Worm (Caenorhabditis elegans) whole organism, L2 larva: ENCODE measurements around the gene F21C10.13.

ENCODE experiments used
- C34F6.9 ChIP-seq: fragments of 150-350 bp; optimal IDR thresholded peaks from 2 replicates; lab custom pipeline; 2014; ENCODE audit warnings: missing biosample characterization, missing genetic modification characterization
- ama-1 ChIP-seq: fragments of 150-350 bp; optimal IDR thresholded peaks from 2 replicates; lab custom pipeline; 2018; ENCODE audit warnings: inconsistent platforms
- blmp-1 ChIP-seq: sonication (generic microtip); optimal IDR thresholded peaks from 2 replicates; lab custom pipeline; 2017; ENCODE audit warnings: missing genetic modification characterization, mild to moderate bottlenecking, missing compliant biosample characterization, antibody characterized with exemption, moderate library complexity; ENCODE audit not compliant: insufficient read depth
- ceh-16 ChIP-seq: fragments of 150-350 bp; optimal IDR thresholded peaks from 2 replicates; lab custom pipeline; 2014; ENCODE audit warnings: missing biosample characterization, missing genetic modification characterization
- crh-2 ChIP-seq: sonication (generic microtip); optimal IDR thresholded peaks from 2 replicates; lab custom pipeline; 2017; ENCODE audit warnings: missing biosample characterization, missing genetic modification characterization
- egl-27 ChIP-seq: sonication (generic microtip); optimal IDR thresholded peaks from 3 replicates; lab custom pipeline; 2017; ENCODE audit warnings: missing biosample characterization, missing genetic modification reagents, missing genetic modification characterization
- elt-3 ChIP-seq: sonication (generic microtip); optimal IDR thresholded peaks from 2 replicates; lab custom pipeline; 2017; ENCODE audit warnings: missing biosample characterization, missing genetic modification characterization
- fos-1 ChIP-seq: fragments of 150-350 bp; optimal IDR thresholded peaks from 2 replicates; lab custom pipeline; 2014; ENCODE audit warnings: missing biosample characterization, missing genetic modification characterization
- gmeb-1 ChIP-seq: fragments of 150-350 bp; optimal IDR thresholded peaks from 2 replicates; lab custom pipeline; 2014; ENCODE audit warnings: missing biosample characterization, missing genetic modification characterization
- lin-11 ChIP-seq: fragments of 150-350 bp; sonication (generic microtip); optimal IDR thresholded peaks from 2 replicates; lab custom pipeline; 2014; ENCODE audit warnings: missing biosample characterization, missing genetic modification characterization, inconsistent platforms, mixed read lengths
- lin-13 ChIP-seq: fragments of 150-350 bp; optimal IDR thresholded peaks from 2 replicates; lab custom pipeline; 2014; ENCODE audit warnings: missing biosample characterization, missing genetic modification reagents, missing genetic modification characterization
- lin-39 ChIP-seq: fragments of 150-350 bp; optimal IDR thresholded peaks from 2 replicates; lab custom pipeline; 2014; ENCODE audit warnings: missing biosample characterization, missing genetic modification reagents, missing genetic modification characterization
- lsy-2 ChIP-seq, 2 experiments: fragments of 150-350 bp in 1 of 2; sonication (generic microtip) in 1 of 2; optimal IDR thresholded peaks; 2 replicates each; lab custom pipeline; 2014 to 2017; ENCODE audit warnings: missing biosample characterization in 2 of 2, missing genetic modification characterization in 2 of 2
- mab-5 ChIP-seq: fragments of 150-350 bp; optimal IDR thresholded peaks from 2 replicates; lab custom pipeline; 2014; ENCODE audit warnings: missing biosample characterization, missing genetic modification characterization
- nhr-10 ChIP-seq: sonication (generic microtip); optimal IDR thresholded peaks from 2 replicates; lab custom pipeline; 2017; ENCODE audit warnings: missing biosample characterization, missing genetic modification characterization
- nhr-12 ChIP-seq: fragments of 150-350 bp; optimal IDR thresholded peaks from 2 replicates; lab custom pipeline; 2014; ENCODE audit warnings: missing biosample characterization, missing genetic modification characterization
- nhr-129 ChIP-seq: fragments of 150-350 bp; optimal IDR thresholded peaks from 2 replicates; lab custom pipeline; 2014; ENCODE audit warnings: missing biosample characterization, missing genetic modification characterization
- nhr-21 ChIP-seq: fragments of 150-350 bp; optimal IDR thresholded peaks from 2 replicates; lab custom pipeline; 2014; ENCODE audit warnings: missing biosample characterization, missing genetic modification characterization
- nhr-237 ChIP-seq: fragments of 150-350 bp; optimal IDR thresholded peaks from 2 replicates; lab custom pipeline; 2014; ENCODE audit warnings: missing biosample characterization, missing genetic modification characterization
- nhr-25 ChIP-seq: fragments of 150-350 bp; sonication (generic microtip); optimal IDR thresholded peaks from 3 replicates; lab custom pipeline; 2014; ENCODE audit warnings: missing biosample characterization, missing genetic modification characterization
- nhr-6 ChIP-seq: fragments of 150-350 bp; optimal IDR thresholded peaks from 2 replicates; lab custom pipeline; 2014; ENCODE audit warnings: missing biosample characterization, missing genetic modification characterization
- sma-3 ChIP-seq: sonication (generic microtip); optimal IDR thresholded peaks from 2 replicates; lab custom pipeline; 2016; ENCODE audit warnings: missing genetic modification reagents, missing genetic modification characterization, missing compliant biosample characterization
- sma-9 ChIP-seq, 2 experiments: fragments of 150-350 bp in 1 of 2; sonication (generic microtip) in 1 of 2; optimal IDR thresholded peaks; 2 replicates each; lab custom pipeline; 2014 to 2016; ENCODE audit warnings: missing genetic modification characterization in 2 of 2, mild to moderate bottlenecking in 1 of 2, missing biosample characterization in 1 of 2, missing compliant biosample characterization in 1 of 2, missing genetic modification reagents in 1 of 2, moderate library complexity in 1 of 2
- snpc-4 ChIP-seq: fragments of 150-350 bp; optimal IDR thresholded peaks from 2 replicates; lab custom pipeline; 2014; ENCODE audit warnings: missing biosample characterization, missing genetic modification characterization
- unc-39 ChIP-seq: fragments of 150-350 bp; optimal IDR thresholded peaks from 2 replicates; lab custom pipeline; 2014; ENCODE audit warnings: missing biosample characterization, missing genetic modification characterization
- unc-55 ChIP-seq: fragments of 150-350 bp; sonication (generic microtip); optimal IDR thresholded peaks from 3 replicates; lab custom pipeline; 2014; ENCODE audit warnings: missing biosample characterization, missing genetic modification reagents, missing genetic modification characterization
- unc-62 ChIP-seq: fragments of 150-350 bp; optimal IDR thresholded peaks from 2 replicates; lab custom pipeline; 2014; ENCODE audit warnings: missing biosample characterization, missing genetic modification reagents, missing genetic modification characterization
- ztf-1 ChIP-seq: fragments of 200-800 bp; sonication (Bioruptor generic); conservative IDR thresholded peaks from 2 replicates; pipeline ENCODE4 v1.3.6; 2022; ENCODE audit warnings: missing genetic modification characterization, missing compliant biosample characterization
- ztf-11 ChIP-seq: sonication (generic microtip); optimal IDR thresholded peaks from 2 replicates; lab custom pipeline; 2017; ENCODE audit warnings: missing biosample characterization, missing genetic modification characterization
- ztf-4 ChIP-seq: fragments of 150-350 bp; optimal IDR thresholded peaks from 2 replicates; lab custom pipeline; 2014; ENCODE audit warnings: missing biosample characterization, missing genetic modification characterization

F21C10.13 gene

DNA sequence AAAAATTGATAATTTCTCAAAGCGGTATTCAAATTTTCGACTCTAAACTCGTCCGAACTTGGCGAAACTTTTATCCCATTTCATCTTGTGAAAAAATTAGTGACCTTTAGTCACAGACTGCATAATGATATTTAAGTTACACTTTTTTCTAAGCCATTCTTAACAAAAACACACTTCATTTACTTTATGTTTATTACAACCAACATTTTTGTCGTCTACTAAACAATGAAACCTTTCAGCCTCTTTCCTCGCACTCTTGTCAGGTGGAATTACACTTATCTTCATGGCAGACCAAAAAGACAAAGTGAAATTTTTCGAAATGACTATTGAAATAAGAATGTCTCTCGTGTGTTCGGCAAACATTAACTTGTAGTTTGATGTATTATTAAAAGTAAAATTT lies 41.8 kb downstream of the F21C10.13 start:
- TF ChIP-seq crh-2 (tag; lab: Kevin White, UChicago), result peak; percentile 23
- no peak for TF ChIP-seq ztf-1 (GFP tag; lab: Robert Waterston, UW)
- peak; percentile 93 for TF ChIP-seq ama-1 (lab: Kevin White, UChicago)
- TF ChIP-seq nhr-21 (tag; lab: Kevin White, UChicago), result peak; percentile 28
- TF ChIP-seq sma-3, result peak; percentile 14
- peak; percentile 0 for TF ChIP-seq blmp-1 (tag; lab: Kevin White, UChicago)
- TF ChIP-seq ztf-4, result peak; percentile 6
- peak; percentile 91 for TF ChIP-seq nhr-25
- peak; percentile 17 for TF ChIP-seq lin-13 (GFP tag; lab: Kevin White, UChicago)
- no peak for TF ChIP-seq elt-3 (tag; lab: Kevin White, UChicago)

DNA sequence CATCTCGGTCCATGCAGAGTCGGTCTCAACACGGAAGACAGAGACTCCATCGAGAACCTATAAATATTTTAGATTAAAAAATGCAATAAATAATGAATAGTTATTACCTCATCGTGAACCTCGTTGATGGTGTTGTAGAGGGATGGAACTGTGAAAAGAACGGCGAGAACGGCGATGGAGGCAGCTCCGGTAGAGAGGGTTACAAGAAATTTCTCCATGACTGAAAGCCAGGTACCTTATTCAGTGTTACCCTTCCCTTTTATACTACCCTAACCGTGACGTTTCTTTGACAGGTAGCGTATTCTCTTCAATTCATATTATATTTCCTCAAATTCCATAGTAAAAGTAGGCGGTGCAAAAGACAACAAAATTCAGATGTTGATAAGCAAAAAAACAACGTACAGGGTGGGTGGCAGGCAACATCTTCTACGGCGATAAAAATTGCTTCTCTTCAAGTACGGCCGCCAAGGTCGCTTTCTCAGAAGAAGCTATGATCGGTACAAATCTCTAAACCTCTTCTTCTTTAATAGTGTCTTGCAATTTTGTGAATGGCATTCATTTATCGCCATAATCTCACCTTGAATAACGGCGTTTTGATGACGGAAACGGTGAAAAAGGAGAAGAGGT lies 43.1 kb downstream of the F21C10.13 start, which contains the start of gene col-10:
col-10 (minus strand) TSS at position 235 of the 627 bp plus-strand sequence.
- TF ChIP-seq fos-1, result peak; percentile 3
- peak; percentile 47 for TF ChIP-seq crh-2 (tag; lab: Kevin White, UChicago)
- TF ChIP-seq ceh-16, result peak; percentile 31
- peak; percentile 19 for TF ChIP-seq egl-27
- TF ChIP-seq mab-5 (tag; lab: Kevin White, UChicago), result no peak
- TF ChIP-seq ama-1 (lab: Kevin White, UChicago), result peak; percentile 91
- no peak for TF ChIP-seq C34F6.9 (tag; lab: Kevin White, UChicago)
- TF ChIP-seq snpc-4 (tag; lab: Kevin White, UChicago), result no peak
- no peak for TF ChIP-seq unc-39
- peak; percentile 32 for TF ChIP-seq sma-3
- TF ChIP-seq nhr-25, result peak; percentile 44
- peak; percentile 5 for TF ChIP-seq blmp-1 (tag; lab: Kevin White, UChicago)
- peak; percentile 39 for TF ChIP-seq sma-9 (GFP tag; optimal IDR thresholded peaks at IDR 0.05; lab: Kevin White, UChicago)
- no peak for TF ChIP-seq sma-9 (tag; optimal IDR thresholded peaks at IDR 0.05; lab: Kevin White, UChicago)

DNA sequence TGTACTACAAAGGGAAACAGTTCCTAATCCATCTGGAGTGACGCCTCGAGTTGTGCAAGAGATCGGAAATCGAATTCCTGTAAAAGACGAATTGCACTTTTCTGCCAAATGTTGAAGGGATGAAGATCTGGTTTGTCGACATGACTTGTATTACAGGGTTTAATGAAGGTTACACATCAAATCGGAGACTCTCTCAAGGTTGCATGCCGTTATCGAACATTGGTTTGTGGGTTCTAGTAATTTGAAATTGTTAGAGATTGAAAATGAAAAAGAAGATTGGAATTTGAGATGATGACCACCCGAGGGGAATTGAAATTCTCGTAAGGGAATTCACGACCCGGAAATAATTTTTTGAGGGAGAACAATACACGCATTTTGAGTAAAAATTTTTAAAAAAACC lies 44.2 kb downstream of the F21C10.13 start:
- TF ChIP-seq elt-3 (tag; lab: Kevin White, UChicago) (no peak), ceh-16 (peak; percentile 58), nhr-25 (peak; percentile 44), unc-55 (GFP tag; lab: Kevin White, UChicago) (no peak), nhr-129 (peak; percentile 21), crh-2 (tag; lab: Kevin White, UChicago) (peak; percentile 18), blmp-1 (tag; lab: Kevin White, UChicago) (peak; percentile 37), sma-9 (GFP tag; optimal IDR thresholded peaks at IDR 0.05; lab: Kevin White, UChicago) (peak; percentile 70), sma-9 (tag; optimal IDR thresholded peaks at IDR 0.05; lab: Kevin White, UChicago) (no peak), nhr-6 (tag; lab: Kevin White, UChicago) (peak; percentile 8), ztf-11 (tag; lab: Kevin White, UChicago) (no peak)

DNA sequence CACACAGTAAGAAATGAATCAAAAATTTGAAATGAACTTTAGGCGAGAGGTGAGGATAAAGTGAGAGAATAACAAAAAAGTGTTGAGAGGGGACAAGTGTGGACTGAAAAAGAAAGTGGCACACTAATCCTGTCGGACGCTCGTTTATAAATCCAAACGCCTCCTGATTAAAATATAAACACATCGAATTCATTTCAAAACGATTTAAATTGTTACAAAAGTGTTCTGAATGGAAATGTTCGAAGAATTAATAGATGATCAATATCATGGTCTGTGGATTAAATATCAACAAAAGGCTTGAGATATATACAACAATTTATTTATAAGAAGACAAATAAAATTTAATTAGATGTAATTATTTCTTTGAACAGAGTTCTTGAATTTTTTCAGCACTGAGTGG lies 46.0 kb downstream of the F21C10.13 start, which contains the start of gene B0222.11:
B0222.11 (minus strand) TSS at position 101 of the 400 bp plus-strand sequence.
- TF ChIP-seq nhr-6 (tag; lab: Kevin White, UChicago) (no peak), unc-55 (GFP tag; lab: Kevin White, UChicago) (no peak), nhr-25 (no peak), gmeb-1 (tag; lab: Kevin White, UChicago) (no peak), sma-9 (GFP tag; optimal IDR thresholded peaks at IDR 0.05; lab: Kevin White, UChicago) (no peak), sma-9 (tag; optimal IDR thresholded peaks at IDR 0.05; lab: Kevin White, UChicago) (no peak), lin-39 (tag; lab: Kevin White, UChicago) (no peak), ama-1 (lab: Kevin White, UChicago) (no peak), nhr-129 (no peak), nhr-21 (tag; lab: Kevin White, UChicago) (no peak), blmp-1 (tag; lab: Kevin White, UChicago) (no peak), lin-11 (tag; lab: Kevin White, UChicago) (no peak), mab-5 (tag; lab: Kevin White, UChicago) (no peak), lsy-2 (tag; optimal IDR thresholded peaks at IDR 0.05; lab: Kevin White, UChicago) (no peak), snpc-4 (tag; lab: Kevin White, UChicago) (no peak), sma-3 (no peak), C34F6.9 (tag; lab: Kevin White, UChicago) (no peak), unc-62 (GFP tag; lab: Kevin White, UChicago) (no peak), unc-39 (no peak), nhr-10 (no peak), nhr-12 (tag; lab: Kevin White, UChicago) (no peak)

DNA sequence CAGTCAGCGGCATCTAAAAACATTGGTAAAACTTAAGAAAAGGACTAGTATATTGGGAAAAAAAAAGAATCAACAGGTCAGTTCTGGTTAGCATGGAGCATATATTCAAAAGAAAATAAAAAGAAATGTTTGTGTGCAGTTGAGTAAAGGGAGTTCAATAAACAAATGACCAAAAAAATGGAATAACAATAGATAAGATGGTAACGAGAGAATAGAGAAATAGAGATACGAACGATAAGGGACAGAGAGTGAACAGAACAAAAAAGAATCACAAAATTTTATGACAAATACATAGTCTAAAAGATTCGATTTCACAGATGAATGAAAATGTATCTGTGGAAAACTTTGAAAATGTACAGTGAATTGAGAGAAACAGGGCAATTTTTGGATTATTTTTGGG lies 50.9 kb downstream of the F21C10.13 start, which contains the start of gene gad-3:
gad-3 (minus strand) TSS at position 17 of the 400 bp plus-strand sequence.
- TF ChIP-seq ztf-4 (no peak), fos-1 (peak; percentile 44), nhr-237 (tag; lab: Kevin White, UChicago) (no peak)
- TF ChIP-seq, all 48 proteins: peak for 1
